Worm (Caenorhabditis elegans) whole organism, midembryonic: ENCODE results near the gene srdh-1.

ENCODE experiments used
- T22C8.4 ChIP-seq: fragments of 200-800 bp; sonication (Bioruptor generic); IDR thresholded peaks from 2 replicates; pipeline ENCODE4 v1.3.6; 2022; ENCODE audit warnings: missing genetic modification characterization, missing compliant biosample characterization
- cog-1 ChIP-seq: sonication (generic microtip); optimal IDR thresholded peaks from 2 replicates; lab custom pipeline; 2016; ENCODE audit warnings: missing genetic modification characterization, missing compliant biosample characterization
- klf-2 ChIP-seq: fragments of 200-800 bp; sonication (Bioruptor generic); conservative IDR thresholded peaks from 2 replicates; pipeline ENCODE4 v1.3.6; 2022; ENCODE audit warnings: missing genetic modification reagents, missing genetic modification characterization, missing compliant biosample characterization
- med-1 ChIP-seq: sonication (generic microtip); optimal IDR thresholded peaks from 2 replicates; lab custom pipeline; 2017; ENCODE audit warnings: missing genetic modification characterization, mild to moderate bottlenecking, missing compliant biosample characterization, antibody characterized with exemption, missing genetic modification reagents; ENCODE audit not compliant: insufficient read depth

DNA sequence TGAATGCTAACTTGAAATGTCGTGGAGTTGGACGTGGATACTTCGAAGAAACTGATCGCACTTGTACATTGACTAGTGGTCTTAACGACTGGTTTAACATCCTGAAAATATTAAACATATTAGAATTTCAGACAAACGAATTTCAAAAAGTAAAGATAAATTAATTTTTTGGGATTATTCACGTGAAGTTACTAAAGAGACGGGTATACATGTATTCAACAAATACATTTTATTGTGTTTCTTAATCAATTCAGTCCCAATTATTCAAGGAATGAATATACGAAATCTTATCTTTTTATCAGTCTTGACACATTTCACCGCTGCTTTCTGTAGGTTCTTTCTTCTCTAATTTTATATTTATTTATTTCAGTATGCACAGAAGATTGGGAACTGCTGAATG lies 14.0 kb downstream of the srdh-1 start, which contains the start of the genes mrpl-10 and clec-142:
- TF ChIP-seq klf-2 (no peak), med-1 (GFP tag; lab: Kevin White, UChicago) (no peak), T22C8.4 (GFP tag; lab: Robert Waterston, UW) (no peak), cog-1 (tag; lab: Kevin White, UChicago) (no peak)
